Worm (Caenorhabditis elegans): ENCODE data around the gene F54C9.11.

F54C9.11 gene

ce11 chrII:8569038-8569977, 15.6 kb downstream of the F54C9.11 start, which contains the start of the genes col-38 and rpl-5 (continued):
- TF ChIP-seq nhr-27 (tag; optimal IDR thresholded peaks at IDR 0.05) = no peak
- peak; percentile 62 for TF ChIP-seq hmg-1.2 (GFP tag; IDR thresholded peaks at IDR 0.05)
- no peak for TF ChIP-seq nfya-1 (tag; optimal IDR thresholded peaks at IDR 0.05; ENCODE audit: borderline replicate concordance, insufficient read depth)
- TF ChIP-seq F55B11.4 (tag; optimal IDR thresholded peaks at IDR 0.05; ENCODE audit: borderline replicate concordance, insufficient read depth) = no peak
- peak; percentile 90 for TF ChIP-seq mcd-1 (GFP tag; IDR thresholded peaks at IDR 0.05)
- no peak for TF ChIP-seq ceh-40 (GFP tag; IDR thresholded peaks at IDR 0.05)
- TF ChIP-seq bed-1 (GFP tag; IDR thresholded peaks at IDR 0.05) = no peak
- TF ChIP-seq let-526 (GFP tag; IDR thresholded peaks at IDR 0.05) = no peak
- TF ChIP-seq ztf-28 (GFP tag; IDR thresholded peaks at IDR 0.05) = 0 out of 2 replicates have a peak, but pooled peaks have one; percentile 36
- no peak for TF ChIP-seq chd-7 (tag; optimal IDR thresholded peaks at IDR 0.05)
- TF ChIP-seq snpc-1.1 (tag; optimal IDR thresholded peaks at IDR 0.05; ENCODE audit: insufficient read depth) = peak; percentile 69
- TF ChIP-seq ekl-4 (GFP tag; IDR thresholded peaks at IDR 0.05) = peak; percentile 81
- TF ChIP-seq tlf-1 (GFP tag; optimal IDR thresholded peaks at IDR 0.05) = peak; percentile 64
- TF ChIP-seq efl-1 (GFP tag; optimal IDR thresholded peaks at IDR 0.05) = peak; percentile 88
- peak; percentile 25; the same call in 1 of the 2 replicates for TF ChIP-seq cebp-1 (GFP tag; IDR thresholded peaks at IDR 0.05)
- TF ChIP-seq cebp-1 (tag; optimal IDR thresholded peaks at IDR 0.05) = peak; percentile 72
- TF ChIP-seq F37B4.10 (GFP tag; IDR thresholded peaks at IDR 0.05) = no peak
- TF ChIP-seq ceh-58 (GFP tag; IDR thresholded peaks at IDR 0.05) = no peak
- no peak for TF ChIP-seq C06A6.2 (GFP tag; conservative IDR thresholded peaks at IDR 0.05)
- 0 out of 2 replicates have a peak, but pooled peaks have one; percentile 59 for TF ChIP-seq nfyb-1 (GFP tag; IDR thresholded peaks at IDR 0.05)
- no peak for TF ChIP-seq zfh-2 (GFP tag; conservative IDR thresholded peaks at IDR 0.05)
- no peak for TF ChIP-seq sdz-38 (tag; optimal IDR thresholded peaks at IDR 0.05)
- no peak for TF ChIP-seq gei-17 (GFP tag; optimal IDR thresholded peaks at IDR 0.05)
- TF ChIP-seq hrde-1 (tag; optimal IDR thresholded peaks at IDR 0.05; ENCODE audit: borderline replicate concordance) = no peak
- no peak for TF ChIP-seq B0261.1 (tag; optimal IDR thresholded peaks at IDR 0.05)
- TF ChIP-seq F33H1.4 (GFP tag; IDR thresholded peaks at IDR 0.05) = peak; percentile 79
- no peak for TF ChIP-seq lag-1 (GFP tag; IDR thresholded peaks at IDR 0.05)
- no peak for TF ChIP-seq mxl-1 (tag; optimal IDR thresholded peaks at IDR 0.05)
- TF ChIP-seq F57A8.1 (GFP tag; optimal IDR thresholded peaks at IDR 0.05) = no peak
- peak; percentile 79 for TF ChIP-seq snpc-3.4 (tag; optimal IDR thresholded peaks at IDR 0.05)
- TF ChIP-seq dpff-1 (tag; optimal IDR thresholded peaks at IDR 0.05) = no peak
- no peak for TF ChIP-seq aptf-3 (GFP tag; IDR thresholded peaks at IDR 0.05)
- TF ChIP-seq ets-4 (GFP tag; optimal IDR thresholded peaks at IDR 0.05) = no peak
- TF ChIP-seq nfya-2 (GFP tag; IDR thresholded peaks at IDR 0.05) = no peak
- peak; percentile 56 for TF ChIP-seq athp-1 (tag; optimal IDR thresholded peaks at IDR 0.05)
- TF ChIP-seq attf-6 (GFP tag; IDR thresholded peaks at IDR 0.05) = no peak
- TF ChIP-seq lsl-1 (GFP tag; optimal IDR thresholded peaks at IDR 0.05) = peak; percentile 86
- peak; percentile 83 for TF ChIP-seq ceh-27 (GFP tag; optimal IDR thresholded peaks at IDR 0.05)
- peak; percentile 30 for TF ChIP-seq madf-10 (tag; optimal IDR thresholded peaks at IDR 0.05)
- TF ChIP-seq F57C9.4 (tag; optimal IDR thresholded peaks at IDR 0.05) = no peak
- TF ChIP-seq F52B5.7 (tag; optimal IDR thresholded peaks at IDR 0.05) = no peak
- peak; percentile 36; the same call in 1 of the 2 replicates for TF ChIP-seq hsf-1 (GFP tag; IDR thresholded peaks at IDR 0.05)
- no peak for TF ChIP-seq repo-1 (tag; optimal IDR thresholded peaks at IDR 0.05)
- no peak for TF ChIP-seq T07F8.4 (tag; optimal IDR thresholded peaks at IDR 0.05)
- TF ChIP-seq T26A5.8 (tag; optimal IDR thresholded peaks at IDR 0.05) = no peak
- TF ChIP-seq tbp1 (GFP tag; optimal IDR thresholded peaks at IDR 0.05) = peak; percentile 63
- TF ChIP-seq cebp-2 (GFP tag; IDR thresholded peaks at IDR 0.05) = no peak

Data from whole organism, young adult.